Worm (Caenorhabditis elegans) whole organism, L4 larva: Measurements from ENCODE around the gene arf-6.

Experiments used
- R02D3.7 ChIP-seq: fragments of 150-350 bp; sonication (generic microtip); optimal IDR thresholded peaks from 3 replicates; lab custom pipeline; 2014; ENCODE audit warnings: missing biosample characterization, missing genetic modification characterization
- T20F7.1 ChIP-seq: fragments of 200-800 bp; sonication (Bioruptor generic); optimal IDR thresholded peaks from 2 replicates; lab custom pipeline; 2018; ENCODE audit warnings: mild to moderate bottlenecking, missing genetic modification characterization, missing compliant biosample characterization
- Y105C5A.15 ChIP-seq: fragments of 200-800 bp; sonication (Bioruptor generic); IDR thresholded peaks from 2 replicates; pipeline ENCODE4 v1.3.6; 2022; ENCODE audit warnings: missing genetic modification characterization, missing compliant biosample characterization
- aha-1 ChIP-seq: fragments of 150-350 bp; peaks from one replicate; lab custom pipeline; 2014; ENCODE audit warnings: missing biosample characterization, missing genetic modification characterization
- aly-2 ChIP-seq: sonication (generic microtip); optimal IDR thresholded peaks from 2 replicates; lab custom pipeline; 2018; ENCODE audit warnings: missing biosample characterization, missing genetic modification characterization
- ama-1 ChIP-seq: fragments of 150-350 bp; optimal IDR thresholded peaks from 2 replicates; lab custom pipeline; 2014; ENCODE audit warnings: inconsistent platforms, mixed read lengths
- ceh-20 ChIP-seq: fragments of 200-800 bp; sonication (Bioruptor generic); IDR thresholded peaks from 2 replicates; pipeline ENCODE4 v1.3.6; 2022; ENCODE audit warnings: missing genetic modification reagents, missing genetic modification characterization, missing compliant biosample characterization
- ceh-28 ChIP-seq: fragments of 150-350 bp; optimal IDR thresholded peaks from 2 replicates; lab custom pipeline; 2014; ENCODE audit warnings: missing biosample characterization, missing genetic modification reagents, missing genetic modification characterization
- ceh-62 ChIP-seq: sonication (generic microtip); optimal IDR thresholded peaks from 2 replicates; lab custom pipeline; 2017; ENCODE audit warnings: missing biosample characterization, missing genetic modification characterization
- ctbp-1 ChIP-seq: fragments of 200-800 bp; sonication (Bioruptor generic); IDR thresholded peaks from 2 replicates; pipeline ENCODE4 v1.3.6; 2022; ENCODE audit warnings: missing genetic modification reagents, missing genetic modification characterization, missing compliant biosample characterization
- daf-12 ChIP-seq: fragments of 150-350 bp; optimal IDR thresholded peaks from 2 replicates; lab custom pipeline; 2014; ENCODE audit warnings: missing biosample characterization, missing genetic modification reagents, missing genetic modification characterization
- dmd-8 ChIP-seq: fragments of 200-800 bp; sonication (Bioruptor generic); IDR thresholded peaks from 2 replicates; pipeline ENCODE4 v1.3.6; 2022; ENCODE audit warnings: missing genetic modification characterization, missing compliant biosample characterization
- dmd-9 ChIP-seq: fragments of 200-800 bp; sonication (Bioruptor generic); IDR thresholded peaks from 2 replicates; pipeline ENCODE4 v1.3.6; 2022; ENCODE audit warnings: missing genetic modification reagents, missing genetic modification characterization, missing compliant biosample characterization
- dve-1 ChIP-seq: sonication (generic microtip); optimal IDR thresholded peaks from 2 replicates; lab custom pipeline; 2017; ENCODE audit warnings: antibody characterized with exemption, mild to moderate bottlenecking, missing genetic modification characterization, missing compliant biosample characterization; ENCODE audit not compliant: insufficient read depth
- egl-27 ChIP-seq: sonication (generic microtip); optimal IDR thresholded peaks from 3 replicates; lab custom pipeline; 2017; ENCODE audit warnings: missing biosample characterization, missing genetic modification reagents, missing genetic modification characterization
- egl-43 ChIP-seq: fragments of 200-800 bp; sonication (Bioruptor generic); IDR thresholded peaks from 2 replicates; pipeline ENCODE4 v1.3.6; 2022; ENCODE audit warnings: missing genetic modification reagents, missing genetic modification characterization, missing compliant biosample characterization
- gei-8 ChIP-seq: fragments of 200-800 bp; sonication (Bioruptor generic); optimal IDR thresholded peaks from 2 replicates; lab custom pipeline; 2018; ENCODE audit warnings: mild to moderate bottlenecking, missing genetic modification characterization, missing compliant biosample characterization
- jun-1 ChIP-seq: fragments of 150-350 bp; optimal IDR thresholded peaks from 2 replicates; lab custom pipeline; 2014; ENCODE audit warnings: missing biosample characterization, missing genetic modification reagents, missing genetic modification characterization
- madf-9 ChIP-seq: fragments of 200-800 bp; sonication (Bioruptor generic); conservative IDR thresholded peaks from 2 replicates; pipeline ENCODE4 v1.3.6; 2022; ENCODE audit warnings: missing genetic modification reagents, missing genetic modification characterization, missing compliant biosample characterization
- mdl-1 ChIP-seq, 2 experiments: fragments of 150-350 bp in 1 of 2; sonication (generic microtip) in 1 of 2; optimal IDR thresholded peaks; 2 replicates each; lab custom pipeline; 2014 to 2017; ENCODE audit warnings: missing biosample characterization in 2 of 2, missing genetic modification characterization in 2 of 2
- nhr-11 ChIP-seq: fragments of 150-350 bp; optimal IDR thresholded peaks from 2 replicates; lab custom pipeline; 2014; ENCODE audit warnings: missing biosample characterization, missing genetic modification characterization
- nhr-111 ChIP-seq: fragments of 200-800 bp; sonication (Bioruptor generic); optimal IDR thresholded peaks from 2 replicates; lab custom pipeline; 2018; ENCODE audit warnings: mild to moderate bottlenecking, missing genetic modification characterization, missing compliant biosample characterization
- nhr-237 ChIP-seq: sonication (generic microtip); optimal IDR thresholded peaks from 2 replicates; lab custom pipeline; 2017; ENCODE audit warnings: missing biosample characterization, missing genetic modification characterization
- nhr-42 ChIP-seq: fragments of 200-800 bp; sonication (Bioruptor generic); IDR thresholded peaks from 2 replicates; pipeline ENCODE4 v1.3.6; 2022; ENCODE audit warnings: missing genetic modification characterization, missing compliant biosample characterization
- nhr-76 ChIP-seq: fragments of 150-350 bp; optimal IDR thresholded peaks from 2 replicates; lab custom pipeline; 2014; ENCODE audit warnings: missing biosample characterization, missing genetic modification characterization
- rbr-2 ChIP-seq: sonication (generic microtip); optimal IDR thresholded peaks from 2 replicates; lab custom pipeline; 2016; ENCODE audit warnings: missing genotype, missing genetic modification characterization, missing compliant biosample characterization
- set-16 ChIP-seq: fragments of 200-800 bp; sonication (Bioruptor generic); IDR thresholded peaks from 2 replicates; pipeline ENCODE4 v1.3.6; 2022; ENCODE audit warnings: missing genetic modification reagents, missing genetic modification characterization, missing compliant biosample characterization
- snpc-1.2 ChIP-seq: fragments of 200-800 bp; sonication (Bioruptor generic); IDR thresholded peaks from 2 replicates; pipeline ENCODE4 v1.3.6; 2022; ENCODE audit warnings: missing genetic modification reagents, missing genetic modification characterization, missing compliant biosample characterization
- snpc-4 ChIP-seq: fragments of 150-350 bp; optimal IDR thresholded peaks from 2 replicates; lab custom pipeline; 2014; ENCODE audit warnings: missing biosample characterization, missing genetic modification characterization
- tra-1 ChIP-seq: fragments of 200-800 bp; sonication (Bioruptor generic); IDR thresholded peaks from 2 replicates; pipeline ENCODE4 v1.3.6; 2022; ENCODE audit warnings: missing genetic modification reagents, missing genetic modification characterization, missing compliant biosample characterization
- unc-62 ChIP-seq, 3 experiments: fragments of 150-350 bp in 1 of 3; sonication (generic microtip); optimal IDR thresholded peaks in 2 of 3; peaks in 1 of 3; 1 replicate in 1 of 3; 2 replicates in 2 of 3; lab custom pipeline; 2014 to 2017; ENCODE audit warnings: missing biosample characterization in 3 of 3, missing genetic modification characterization in 3 of 3, missing genetic modification reagents in 3 of 3, missing genotype in 1 of 3
- zfp-3 ChIP-seq: fragments of 200-800 bp; sonication (Bioruptor generic); conservative IDR thresholded peaks from 2 replicates; pipeline ENCODE4 v1.3.6; 2022; ENCODE audit warnings: missing genetic modification reagents, missing genetic modification characterization, missing compliant biosample characterization

arf-6 gene

DNA sequence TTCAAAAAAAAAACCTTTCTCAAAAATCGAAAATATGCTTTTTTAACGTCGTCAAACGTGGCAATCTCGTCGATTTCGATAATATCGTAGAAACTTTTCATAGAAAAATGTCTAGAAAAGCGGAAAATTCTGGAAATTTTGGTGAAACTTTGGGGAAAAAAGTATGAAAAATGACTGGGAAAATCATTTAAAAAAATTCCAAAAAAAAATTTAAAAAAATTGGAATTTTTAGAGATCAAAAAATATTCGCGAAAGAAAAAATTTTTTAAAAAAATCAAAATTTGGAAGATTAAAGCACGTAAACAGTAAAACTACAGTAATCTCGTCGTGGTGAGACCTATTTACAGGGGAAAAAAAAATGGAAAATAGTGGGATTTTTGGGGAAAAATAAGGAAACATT lies 7.9 kb upstream of the arf-6 start, which contains the start of gene Y116A8C.10:
Gene Y116A8C.10 (minus strand): TSS at position 101 of the 400 bp plus-strand sequence.
- no peak for TF ChIP-seq jun-1 (tag; lab: Kevin White, UChicago)
- no peak for TF ChIP-seq snpc-1.2 (GFP tag; lab: Robert Waterston, UW)
- TF ChIP-seq gei-8: no peak
- TF ChIP-seq nhr-42 (GFP tag; lab: Robert Waterston, UW): no peak
- TF ChIP-seq R02D3.7 (tag; lab: Kevin White, UChicago): no peak
- TF ChIP-seq Y105C5A.15 (GFP tag; lab: Robert Waterston, UW): no peak
- no peak for TF ChIP-seq aly-2 (tag; lab: Kevin White, UChicago)

DNA sequence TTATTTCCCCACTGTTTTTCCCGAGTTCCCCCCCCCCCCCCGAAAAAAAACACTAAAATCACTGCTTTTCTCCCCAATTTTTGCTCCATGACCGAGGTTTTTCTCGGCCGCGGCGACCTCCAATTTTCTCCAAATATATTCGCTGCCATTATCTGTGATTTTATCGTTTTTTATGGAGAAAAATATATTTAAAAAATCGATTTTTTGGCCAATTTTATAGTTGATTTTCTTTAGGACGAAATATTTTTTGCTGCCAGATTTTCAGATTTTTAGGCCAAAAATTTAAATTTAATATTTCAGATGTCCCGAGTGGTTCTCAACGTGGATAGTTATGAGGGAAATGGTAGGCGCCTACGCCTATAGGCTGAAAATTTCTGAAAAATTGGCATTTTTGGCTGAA lies 2.8 kb downstream of the arf-6 start, which contains the start of gene rad-54.B:
Gene rad-54.B (plus strand): TSS at position 301 of the 400 bp plus-strand sequence.
- TF ChIP-seq gei-8: no peak
- TF ChIP-seq ama-1 (lab: Kevin White, UChicago): peak; percentile 16

DNA sequence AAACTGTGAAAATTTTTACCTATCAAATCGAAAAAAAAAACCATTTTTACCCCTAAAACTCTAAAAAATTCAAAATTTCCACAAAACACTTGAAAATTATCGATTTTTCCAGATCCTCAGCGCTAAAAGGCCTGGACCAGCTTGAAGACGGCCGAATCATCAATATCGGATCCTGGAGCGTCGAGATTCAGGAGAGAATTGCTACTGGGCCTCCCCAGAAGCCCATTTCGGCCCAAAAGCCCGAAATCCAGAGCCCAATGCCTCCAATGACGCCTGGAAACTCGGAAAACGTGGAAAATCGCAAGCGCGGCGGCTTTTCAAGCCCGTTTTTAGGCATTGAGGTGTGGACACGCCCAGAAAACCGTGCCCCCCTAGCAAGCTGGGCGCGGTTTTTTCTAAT lies 5.5 kb downstream of the arf-6 start:
- peak; percentile 52 for TF ChIP-seq set-16 (GFP tag; lab: Robert Waterston, UW)
- no peak for TF ChIP-seq dmd-9 (GFP tag; lab: Robert Waterston, UW)
- no peak for TF ChIP-seq nhr-237 (tag; lab: Kevin White, UChicago)
- TF ChIP-seq dmd-8: no peak
- no peak for TF ChIP-seq ceh-28 (tag; lab: Kevin White, UChicago)
- no peak for TF ChIP-seq nhr-111
- TF ChIP-seq ctbp-1 (GFP tag; lab: Robert Waterston, UW): no peak
- no peak for TF ChIP-seq snpc-4 (tag; lab: Kevin White, UChicago)
- TF ChIP-seq tra-1 (GFP tag; lab: Robert Waterston, UW): no peak
- TF ChIP-seq nhr-11: no peak
- no peak for TF ChIP-seq nhr-76
- TF ChIP-seq ceh-62 (tag; lab: Kevin White, UChicago): no peak
- no peak for TF ChIP-seq T20F7.1 (GFP tag; lab: Kevin White, UChicago)
- TF ChIP-seq aha-1 (tag; lab: Kevin White, UChicago): peak; percentile 82
- TF ChIP-seq, all 104 proteins: peak for 2

DNA sequence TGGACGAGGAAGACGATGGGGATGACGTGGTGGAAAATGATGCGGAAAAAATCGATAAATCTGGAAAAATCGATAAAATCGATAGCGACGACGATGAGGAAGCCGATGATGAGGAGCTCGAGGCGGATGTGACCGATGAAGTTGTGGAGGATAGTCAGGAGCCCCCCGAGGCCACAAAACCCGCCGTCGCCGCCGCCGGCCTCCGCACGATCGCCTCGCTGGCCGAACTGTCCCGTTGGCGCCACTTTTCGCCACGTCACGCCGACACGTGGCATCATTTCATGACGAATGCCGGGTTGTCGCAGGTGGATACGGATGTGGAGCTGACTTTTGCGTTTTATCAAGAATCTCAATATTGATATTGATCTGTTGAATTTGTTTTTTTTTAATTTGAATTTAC lies 15.5 kb downstream of the arf-6 start:
- TF ChIP-seq ceh-28 (tag; lab: Kevin White, UChicago) (peak; percentile 72), egl-43 (GFP tag; lab: Robert Waterston, UW) (0 out of 2 replicates have a peak, but pooled peaks have one; percentile 48), egl-27 (tag; lab: Kevin White, UChicago) (no peak), set-16 (GFP tag; lab: Robert Waterston, UW) (peak; percentile 93)

DNA sequence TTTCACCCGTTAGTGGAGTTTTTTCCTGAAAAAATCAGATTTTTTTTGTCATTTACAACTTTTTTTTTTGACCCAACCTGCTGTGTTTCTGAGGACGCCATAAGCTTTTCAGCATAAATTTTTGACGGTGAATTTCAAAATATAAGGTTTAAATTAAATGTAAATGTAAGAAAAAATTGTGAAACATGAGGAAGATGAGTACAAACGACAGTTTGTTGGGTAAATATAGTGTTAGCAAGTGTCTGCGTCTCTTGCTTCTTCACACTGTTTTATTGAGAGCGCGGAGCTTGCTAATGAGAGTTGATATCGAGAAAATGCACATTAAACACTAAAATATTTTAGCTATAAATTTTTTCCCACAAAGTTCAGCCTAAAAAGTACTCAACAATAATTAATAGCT lies 23.5 kb downstream of the arf-6 start, which contains the start of gene rom-3:
Gene rom-3 (minus strand): TSS at position 101 of the 400 bp plus-strand sequence.
- no peak for TF ChIP-seq dve-1
- peak in 1 of 2 experiments; percentile 49 for TF ChIP-seq unc-62 (GFP tag; optimal IDR thresholded peaks at IDR 0.05 in 1 of 2; lab: Kevin White, UChicago)
- TF ChIP-seq unc-62 (tag; optimal IDR thresholded peaks at IDR 0.05; lab: Kevin White, UChicago): no peak

DNA sequence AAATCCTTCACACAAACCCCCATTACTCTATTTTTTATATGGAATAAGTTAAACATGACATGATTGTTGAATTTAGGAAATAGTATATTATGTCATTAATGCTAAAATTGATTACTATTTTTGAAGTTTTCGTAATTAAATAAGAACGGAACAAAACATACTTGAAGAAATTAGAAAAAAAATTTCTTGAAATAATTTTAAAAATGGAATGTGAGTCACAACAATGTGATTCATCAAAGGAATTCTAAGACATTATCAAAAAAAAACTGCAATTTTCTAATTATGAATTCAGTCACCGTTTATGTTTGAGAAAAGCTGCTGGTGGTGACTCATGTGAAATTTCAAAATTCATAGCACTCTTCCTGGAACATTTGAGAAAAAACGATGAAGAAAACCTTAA lies 41.5 kb downstream of the arf-6 start, which contains the start of gene nccd-1:
Gene nccd-1 (plus strand): TSS at position 301 of the 400 bp plus-strand sequence.
- no peak for TF ChIP-seq zfp-3 (GFP tag; lab: Robert Waterston, UW)
- no peak for TF ChIP-seq rbr-2 (tag; lab: Kevin White, UChicago)
- no peak for TF ChIP-seq ceh-20 (GFP tag; lab: Robert Waterston, UW)
- no peak for TF ChIP-seq jun-1 (tag; lab: Kevin White, UChicago)
- TF ChIP-seq snpc-4 (tag; lab: Kevin White, UChicago): no peak
- no peak for TF ChIP-seq madf-9 (GFP tag; lab: Robert Waterston, UW)
- no peak for TF ChIP-seq mdl-1 (tag; optimal IDR thresholded peaks at IDR 0.05; lab: Kevin White, UChicago)
- no peak for TF ChIP-seq ceh-62 (tag; lab: Kevin White, UChicago)
- no peak for TF ChIP-seq aly-2 (tag; lab: Kevin White, UChicago)
- TF ChIP-seq snpc-1.2 (GFP tag; lab: Robert Waterston, UW): no peak
- TF ChIP-seq daf-12 (tag; lab: Kevin White, UChicago): no peak
